Fruit fly (Drosophila melanogaster) whole organism, embryonic: ENCODE measurements around the gene Tfb5.
A peak's percentile ranks its signal among the peaks of the same experiment; 100 is the strongest.

Experiments used
- CG10147 ChIP-seq: fragments of 200-800 bp; sonication (Bioruptor generic); optimal IDR thresholded peaks from 2 replicates; lab custom pipeline; 2019; ENCODE audit warnings: missing biosample characterization, mild to moderate bottlenecking, missing genetic modification characterization, moderate library complexity
- CG10462 ChIP-seq: fragments of 200-800 bp; sonication (Bioruptor generic); optimal IDR thresholded peaks from 2 replicates; lab custom pipeline; 2016; ENCODE audit warnings: missing biosample characterization, missing genetic modification characterization
- CG10959 ChIP-seq: fragments of 200-800 bp; sonication (Bioruptor generic); IDR thresholded peaks from 2 replicates; pipeline ENCODE4 v1.3.6; 2022; ENCODE audit warnings: missing biosample characterization, missing genetic modification characterization
- CG11456 ChIP-seq: fragments of 200-800 bp; sonication (Bioruptor generic); IDR thresholded peaks from 3 replicates; pipeline ENCODE4 v1.3.6; 2022; ENCODE audit warnings: missing biosample characterization, missing genetic modification characterization
- CG11695 ChIP-seq: fragments of 200-800 bp; sonication (Bioruptor generic); IDR thresholded peaks from 3 replicates; pipeline ENCODE4 v1.3.6; 2022; ENCODE audit warnings: missing biosample characterization, missing genetic modification characterization
- CG13624 ChIP-seq: fragments of 200-800 bp; sonication (Bioruptor generic); optimal IDR thresholded peaks from 2 replicates; lab custom pipeline; 2016; ENCODE audit warnings: missing biosample characterization, missing genetic modification characterization
- CG14014 ChIP-seq: fragments of 200-800 bp; sonication (Bioruptor generic); IDR thresholded peaks from 2 replicates; pipeline ENCODE4 v1.3.6; 2022; ENCODE audit warnings: missing biosample characterization, missing genetic modification characterization
- CG17359 ChIP-seq: fragments of 200-800 bp; sonication (Bioruptor generic); optimal IDR thresholded peaks from 3 replicates; lab custom pipeline; 2018; ENCODE audit warnings: missing biosample characterization, mild to moderate bottlenecking, missing genetic modification characterization, moderate library complexity
- CG2120 ChIP-seq: fragments of 200-800 bp; sonication (Bioruptor generic); optimal IDR thresholded peaks from 3 replicates; lab custom pipeline; 2016; ENCODE audit warnings: missing biosample characterization, missing genetic modification characterization
- CG30020 ChIP-seq: fragments of 200-800 bp; optimal IDR thresholded peaks from 2 replicates; lab custom pipeline; 2019; ENCODE audit warnings: missing biosample characterization, mild to moderate bottlenecking, missing genetic modification characterization, moderate library complexity
- CG3065 ChIP-seq: fragments of 200-800 bp; sonication (Bioruptor generic); optimal IDR thresholded peaks from 2 replicates; lab custom pipeline; 2016; ENCODE audit warnings: missing biosample characterization, missing genetic modification characterization
- CG34224 ChIP-seq: fragments of 200-800 bp; sonication (Bioruptor generic); IDR thresholded peaks from 3 replicates; pipeline ENCODE4 v1.3.6; 2022; ENCODE audit warnings: missing biosample characterization, missing genetic modification characterization; ENCODE audit not compliant: partially characterized antibody
- CG4707 ChIP-seq: fragments of 200-800 bp; sonication (Bioruptor generic); optimal IDR thresholded peaks from 2 replicates; lab custom pipeline; 2018; ENCODE audit warnings: missing biosample characterization, mild to moderate bottlenecking, missing genetic modification characterization, moderate library complexity
- CG4730 ChIP-seq: fragments of 200-800 bp; sonication (Bioruptor generic); IDR thresholded peaks from 2 replicates; pipeline ENCODE4 v1.3.6; 2022; ENCODE audit warnings: missing biosample characterization, missing genetic modification characterization
- CG7556 ChIP-seq: fragments of 200-800 bp; sonication (Bioruptor generic); optimal IDR thresholded peaks from 2 replicates; lab custom pipeline; 2017; ENCODE audit warnings: missing biosample characterization, mild to moderate bottlenecking, missing genetic modification characterization
- CG8924 ChIP-seq: fragments of 200-800 bp; optimal IDR thresholded peaks from 3 replicates; lab custom pipeline; 2019; ENCODE audit warnings: missing biosample characterization, mild to moderate bottlenecking, missing genetic modification characterization, moderate library complexity
- CG9817 ChIP-seq: fragments of 200-800 bp; sonication (Bioruptor generic); optimal IDR thresholded peaks from 2 replicates; lab custom pipeline; 2018; ENCODE audit warnings: missing biosample characterization, mild to moderate bottlenecking, missing genetic modification characterization, moderate library complexity
- CG9932 ChIP-seq: fragments of 200-800 bp; sonication (Bioruptor generic); IDR thresholded peaks from 2 replicates; pipeline ENCODE4 v1.3.6; 2022; ENCODE audit warnings: missing biosample characterization, missing genetic modification characterization
- Dbx ChIP-seq: fragments of 200-800 bp; sonication (Bioruptor generic); IDR thresholded peaks from 3 replicates; pipeline ENCODE4 v1.3.6; 2022; ENCODE audit warnings: missing biosample characterization, missing genetic modification characterization
- Dip3 ChIP-seq: fragments of 200-800 bp; sonication (Bioruptor generic); optimal IDR thresholded peaks from 3 replicates; lab custom pipeline; 2016; ENCODE audit warnings: missing biosample characterization, missing genetic modification characterization
- Dll ChIP-seq: fragments of 200-800 bp; sonication (Bioruptor generic); IDR thresholded peaks from 4 replicates; pipeline ENCODE4 v1.3.6; 2022; ENCODE audit warnings: missing biosample characterization, missing genetic modification characterization; ENCODE audit not compliant: partially characterized antibody
- Dref ChIP-seq: fragments of 200-800 bp; sonication (Bioruptor generic); IDR thresholded peaks from 2 replicates; pipeline ENCODE4 v1.3.6; 2022; ENCODE audit warnings: missing biosample characterization, missing genetic modification characterization
- Ets65A ChIP-seq: fragments of 200-800 bp; sonication (Bioruptor generic); peaks from one replicate; lab custom pipeline; 2016; ENCODE audit warnings: missing biosample characterization, missing genetic modification characterization
- HLH3B ChIP-seq: fragments of 200-800 bp; sonication (Bioruptor generic); IDR thresholded peaks from 2 replicates; pipeline ENCODE4 v1.3.6; 2022; ENCODE audit warnings: missing biosample characterization, missing genetic modification characterization
- Hr3 ChIP-seq: fragments of 200-800 bp; sonication (Bioruptor generic); optimal IDR thresholded peaks from 3 replicates; lab custom pipeline; 2016; ENCODE audit warnings: missing biosample characterization, missing genetic modification characterization
- MBD-R2 ChIP-seq: fragments of 200-800 bp; sonication (Bioruptor generic); IDR thresholded peaks from 2 replicates; pipeline ENCODE4 v1.3.6; 2022; ENCODE audit warnings: missing biosample characterization, missing genetic modification characterization
- NFAT ChIP-seq: fragments of 200-800 bp; sonication (Bioruptor generic); IDR thresholded peaks from 2 replicates; pipeline ENCODE4 v1.3.6; 2022; ENCODE audit warnings: missing biosample characterization, missing genetic modification characterization
- NK7.1 ChIP-seq: fragments of 200-800 bp; sonication (Bioruptor generic); optimal IDR thresholded peaks from 3 replicates; lab custom pipeline; 2016; ENCODE audit warnings: missing biosample characterization, missing genetic modification characterization
- NfI ChIP-seq: fragments of 200-800 bp; sonication (Bioruptor generic); optimal IDR thresholded peaks from 3 replicates; lab custom pipeline; 2018; ENCODE audit warnings: missing biosample characterization, mild to moderate bottlenecking, missing genetic modification characterization, moderate library complexity
- Rfx ChIP-seq: fragments of 200-800 bp; sonication (Bioruptor generic); IDR thresholded peaks from 2 replicates; pipeline ENCODE4 v1.3.6; 2022; ENCODE audit warnings: missing biosample characterization, missing genetic modification characterization
- Side ChIP-seq: fragments of 200-800 bp; sonication (Bioruptor generic); optimal IDR thresholded peaks from 2 replicates; lab custom pipeline; 2016; ENCODE audit warnings: missing biosample characterization, missing genetic modification characterization
- Sry-δ ChIP-seq: fragments of 200-800 bp; sonication (Bioruptor generic); optimal IDR thresholded peaks from 2 replicates; lab custom pipeline; 2016; ENCODE audit warnings: missing biosample characterization, missing genetic modification characterization
- Xrp1 ChIP-seq: fragments of 200-800 bp; sonication (Bioruptor generic); IDR thresholded peaks from 2 replicates; pipeline ENCODE4 v1.3.6; 2022; ENCODE audit warnings: missing biosample characterization, missing genetic modification characterization
- ara ChIP-seq: fragments of 200-800 bp; sonication (Bioruptor generic); IDR thresholded peaks from 2 replicates; pipeline ENCODE4 v1.3.6; 2022; ENCODE audit warnings: missing biosample characterization, missing genetic modification characterization
- az2 ChIP-seq: fragments of 200-800 bp; sonication (Bioruptor generic); optimal IDR thresholded peaks from 3 replicates; lab custom pipeline; 2016; ENCODE audit warnings: missing biosample characterization, missing genetic modification characterization
- chn ChIP-seq: fragments of 200-800 bp; sonication (Bioruptor generic); optimal IDR thresholded peaks from 2 replicates; lab custom pipeline; 2016; ENCODE audit warnings: missing biosample characterization, missing genetic modification characterization
- dan ChIP-seq: fragments of 200-800 bp; sonication (Bioruptor generic); IDR thresholded peaks from 2 replicates; pipeline ENCODE4 v1.3.6; 2022; ENCODE audit warnings: missing biosample characterization, missing genetic modification characterization
- dpn ChIP-seq, 2 experiments: fragments of 200-800 bp; sonication (Bioruptor generic); optimal IDR thresholded peaks; 3 replicates each; lab custom pipeline; 2016; ENCODE audit warnings: missing biosample characterization in 2 of 2, missing genetic modification characterization in 2 of 2
- en ChIP-seq: fragments of 200-800 bp; sonication (Bioruptor generic); optimal IDR thresholded peaks from 2 replicates; lab custom pipeline; 2016; ENCODE audit warnings: missing biosample characterization, missing genetic modification characterization
- fd102C ChIP-seq: fragments of 200-800 bp; sonication (Bioruptor generic); optimal IDR thresholded peaks from 2 replicates; lab custom pipeline; 2018; ENCODE audit warnings: missing biosample characterization, mild to moderate bottlenecking, missing genetic modification characterization, moderate library complexity
- gcm2 ChIP-seq: fragments of 200-800 bp; sonication (Bioruptor generic); optimal IDR thresholded peaks from 2 replicates; lab custom pipeline; 2016; ENCODE audit warnings: missing biosample characterization, missing genetic modification characterization
- grau ChIP-seq: fragments of 200-800 bp; optimal IDR thresholded peaks from 3 replicates; lab custom pipeline; 2019; ENCODE audit warnings: missing biosample characterization, mild to moderate bottlenecking, missing genetic modification characterization, moderate library complexity
- ham ChIP-seq: fragments of 200-800 bp; sonication (Bioruptor generic); IDR thresholded peaks from 2 replicates; pipeline ENCODE4 v1.3.6; 2022; ENCODE audit warnings: missing biosample characterization, missing genetic modification characterization
- kay ChIP-seq: fragments of 200-800 bp; sonication (Bioruptor generic); optimal IDR thresholded peaks from 2 replicates; lab custom pipeline; 2016; ENCODE audit warnings: missing biosample characterization, missing genetic modification characterization
- ken ChIP-seq: fragments of 200-800 bp; sonication (Bioruptor generic); IDR thresholded peaks from 3 replicates; pipeline ENCODE4 v1.3.6; 2022; ENCODE audit warnings: missing biosample characterization, missing genetic modification characterization
- nerfin-2 ChIP-seq: fragments of 200-800 bp; sonication (Bioruptor generic); IDR thresholded peaks from 2 replicates; pipeline ENCODE4 v1.3.6; 2022; ENCODE audit warnings: missing biosample characterization, missing genetic modification characterization; ENCODE audit not compliant: partially characterized antibody
- onecut ChIP-seq: fragments of 200-800 bp; sonication (Bioruptor generic); IDR thresholded peaks from 2 replicates; pipeline ENCODE4 v1.3.6; 2022; ENCODE audit warnings: missing biosample characterization, missing genetic modification characterization
- phol ChIP-seq: fragments of 200-800 bp; sonication (Bioruptor generic); optimal IDR thresholded peaks from 3 replicates; lab custom pipeline; 2018; ENCODE audit warnings: missing biosample characterization, mild to moderate bottlenecking, missing genetic modification characterization, moderate library complexity
- pnt ChIP-seq: fragments of 200-800 bp; sonication (Bioruptor generic); optimal IDR thresholded peaks from 3 replicates; lab custom pipeline; 2016; ENCODE audit warnings: missing biosample characterization, missing genetic modification characterization
- psq ChIP-seq: fragments of 200-800 bp; sonication (Bioruptor generic); optimal IDR thresholded peaks from 2 replicates; lab custom pipeline; 2017; ENCODE audit warnings: missing biosample characterization, missing genetic modification characterization
- sima ChIP-seq: fragments of 200-800 bp; sonication (Bioruptor generic); optimal IDR thresholded peaks from 2 replicates; lab custom pipeline; 2016; ENCODE audit warnings: missing biosample characterization, missing genetic modification characterization
- usp ChIP-seq: fragments of >200 bp; optimal IDR thresholded peaks from 2 replicates; lab custom pipeline; 2017; ENCODE audit warnings: missing biosample characterization, missing genetic modification characterization
- wdn ChIP-seq: fragments of 200-800 bp; sonication (Bioruptor generic); IDR thresholded peaks from 2 replicates; pipeline ENCODE4 v1.3.6; 2022; ENCODE audit warnings: missing biosample characterization, missing genetic modification characterization
- zfh1 ChIP-seq: fragments of 200-800 bp; sonication (Bioruptor generic); IDR thresholded peaks from 3 replicates; pipeline ENCODE4 v1.3.6; 2022; ENCODE audit warnings: missing biosample characterization, missing genetic modification characterization

The Tfb5 gene

DNA sequence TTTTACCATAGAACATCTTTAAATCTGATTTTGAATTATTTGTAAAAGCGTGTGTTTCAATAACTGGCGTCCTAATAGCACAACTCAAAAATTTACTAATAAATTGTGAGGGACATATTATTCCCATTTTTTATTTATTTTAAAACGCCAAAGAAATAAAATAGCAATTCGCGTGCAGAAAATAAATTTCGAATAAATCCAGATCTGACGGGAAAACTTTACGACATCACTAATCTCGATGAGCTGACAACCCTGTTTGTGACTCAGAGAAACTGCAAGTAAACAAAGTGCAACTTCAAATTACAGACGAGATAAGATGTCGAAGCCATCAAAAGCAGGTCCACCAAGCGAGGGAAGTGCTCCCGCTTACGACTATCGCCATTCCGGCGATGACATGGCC, 45.2 kb downstream of the Tfb5 start, which contains the start of gene CG34125 (continued):
- no peak for TF ChIP-seq NK7.1 (GFP tag; lab: Kevin White, UChicago)
- TF ChIP-seq Sry-δ (GFP tag; lab: Kevin White, UChicago) = no peak
- no peak for TF ChIP-seq sima
- TF ChIP-seq Hr3 (GFP tag; lab: Kevin White, UChicago) = no peak
- TF ChIP-seq NFAT = no peak
- no peak for TF ChIP-seq nerfin-2
- TF ChIP-seq CG4707 (GFP tag; lab: Kevin White, UChicago) = no peak
- TF ChIP-seq CG17359 (tag; lab: Kevin White, UChicago) = no peak
- TF ChIP-seq phol (tag; lab: Kevin White, UChicago) = peak; percentile 11
- no peak for TF ChIP-seq usp (GFP tag; lab: Kevin White, UChicago)
- 0 out of 3 replicates have a peak, but pooled peaks have one; percentile 47 for TF ChIP-seq CG11456 (GFP tag; lab: Robert Waterston, UW)
- no peak for TF ChIP-seq Dbx (GFP tag; lab: Robert Waterston, UW)
- TF ChIP-seq az2 (GFP tag; lab: Kevin White, UChicago) = peak; percentile 6
- TF ChIP-seq HLH3B (GFP tag; lab: Robert Waterston, UW) = no peak
- no peak for TF ChIP-seq psq (GFP tag; lab: Kevin White, UChicago)
- no peak for TF ChIP-seq CG34224 (GFP tag; lab: Robert Waterston, UW)
- TF ChIP-seq Ets65A (GFP tag; lab: Kevin White, UChicago) = peak; percentile 82
- TF ChIP-seq CG8924 (tag; lab: Kevin White, UChicago) = no peak
- TF ChIP-seq zfh1 (GFP tag; lab: Robert Waterston, UW) = peak; percentile 20; the same call in 1 of the 3 replicates
- no peak for TF ChIP-seq CG7556 (GFP tag; lab: Kevin White, UChicago)
- TF ChIP-seq kay (GFP tag; lab: Kevin White, UChicago) = peak; percentile 97
- no peak for TF ChIP-seq dpn (GFP tag; optimal IDR thresholded peaks at IDR 0.05; lab: Kevin White, UChicago)
- no peak for TF ChIP-seq ham (GFP tag; lab: Robert Waterston, UW)
- 0 out of 2 replicates have a peak, but pooled peaks have one; percentile 11 for TF ChIP-seq CG14014 (GFP tag; lab: Robert Waterston, UW)
- no peak for TF ChIP-seq Dll
- no peak for TF ChIP-seq CG11695 (GFP tag; lab: Robert Waterston, UW)
- TF ChIP-seq Side = no peak
- no peak for TF ChIP-seq onecut (GFP tag; lab: Robert Waterston, UW)
- no peak for TF ChIP-seq ken
- TF ChIP-seq Xrp1 (GFP tag; lab: Robert Waterston, UW) = peak; percentile 34; the same call in 1 of the 2 replicates
- TF ChIP-seq CG2120 (GFP tag; lab: Kevin White, UChicago) = no peak
- no peak for TF ChIP-seq Rfx
- TF ChIP-seq en (GFP tag; lab: Kevin White, UChicago) = no peak
- no peak for TF ChIP-seq CG9817
- TF ChIP-seq fd102C (GFP tag; lab: Kevin White, UChicago) = no peak
- TF ChIP-seq Dip3 (GFP tag; lab: Kevin White, UChicago) = no peak
- TF ChIP-seq NfI (GFP tag; lab: Kevin White, UChicago) = no peak
- TF ChIP-seq pnt = no peak
- no peak for TF ChIP-seq wdn (GFP tag; lab: Robert Waterston, UW)
- TF ChIP-seq MBD-R2 (GFP tag; lab: Robert Waterston, UW) = peak; percentile 82
- TF ChIP-seq Dref (GFP tag; lab: Robert Waterston, UW) = no peak
- TF ChIP-seq CG3065 (GFP tag; lab: Kevin White, UChicago) = no peak
- TF ChIP-seq CG13624 (GFP tag; lab: Kevin White, UChicago) = peak; percentile 5
- TF ChIP-seq gcm2 (GFP tag; lab: Kevin White, UChicago) = no peak
- TF ChIP-seq CG10959 = no peak
- no peak for TF ChIP-seq CG30020 (tag; lab: Kevin White, UChicago)
- no peak for TF ChIP-seq CG10147 (GFP tag; lab: Kevin White, UChicago)
- no peak for TF ChIP-seq ara (GFP tag; lab: Robert Waterston, UW)
- peak; percentile 44; the same call in 1 of the 2 replicates for TF ChIP-seq CG9932 (GFP tag; lab: Robert Waterston, UW)
- no peak for TF ChIP-seq CG10462
- TF ChIP-seq chn (GFP tag; lab: Kevin White, UChicago) = no peak
- no peak for TF ChIP-seq dan (GFP tag; lab: Robert Waterston, UW)
- TF ChIP-seq grau = no peak
- no peak for TF ChIP-seq CG4730
